Fruit fly (Drosophila melanogaster) whole organism, adult: Measurements from ENCODE around the gene CG43740.

Experiments
- CG12768 ChIP-seq: fragments of 200-800 bp; sonication (Bioruptor generic); optimal IDR thresholded peaks from 2 replicates; lab custom pipeline; 2017; ENCODE audit warnings: missing biosample characterization, missing genetic modification characterization, mild to moderate bottlenecking, moderate library complexity, missing genetic modification reagents
- CG1620 ChIP-seq: fragments of 200-800 bp; sonication (Bioruptor generic); optimal IDR thresholded peaks from 2 replicates; lab custom pipeline; 2016; ENCODE audit warnings: missing biosample characterization, missing genetic modification characterization
- CG33017 ChIP-seq: fragments of 200-800 bp; sonication (Bioruptor generic); optimal IDR thresholded peaks from 2 replicates; lab custom pipeline; 2018; ENCODE audit warnings: missing biosample characterization, mild to moderate bottlenecking, missing genetic modification characterization, moderate library complexity
- CG7045 ChIP-seq: fragments of 200-800 bp; sonication (Bioruptor generic); optimal IDR thresholded peaks from 2 replicates; lab custom pipeline; 2017; ENCODE audit warnings: missing biosample characterization, mild to moderate bottlenecking, missing genetic modification characterization
- Clk ChIP-seq: fragments of 200-800 bp; sonication (Bioruptor generic); optimal IDR thresholded peaks from 2 replicates; lab custom pipeline; 2017; ENCODE audit warnings: missing biosample characterization, missing genetic modification characterization
- Crg-1 ChIP-seq: fragments of 200-800 bp; sonication (Bioruptor generic); optimal IDR thresholded peaks from 2 replicates; lab custom pipeline; 2016; ENCODE audit warnings: missing biosample characterization, missing genetic modification characterization
- Mnt ChIP-seq: fragments of 200-800 bp; sonication (Bioruptor generic); optimal IDR thresholded peaks from 2 replicates; lab custom pipeline; 2016; ENCODE audit warnings: missing biosample characterization, mild to moderate bottlenecking, missing genetic modification characterization
- bab1 ChIP-seq: fragments of 200-800 bp; sonication (Bioruptor generic); optimal IDR thresholded peaks from 3 replicates; lab custom pipeline; 2019; ENCODE audit warnings: missing biosample characterization, mild to moderate bottlenecking, missing genetic modification characterization, moderate library complexity
- pad ChIP-seq: fragments of 200-800 bp; sonication (Bioruptor generic); optimal IDR thresholded peaks from 3 replicates; lab custom pipeline; 2017; ENCODE audit warnings: missing biosample characterization, missing genetic modification characterization, mild to moderate bottlenecking, moderate library complexity, missing genetic modification reagents
- toe ChIP-seq: fragments of 200-800 bp; sonication (Bioruptor generic); optimal IDR thresholded peaks from 2 replicates; lab custom pipeline; 2016; ENCODE audit warnings: missing biosample characterization, missing genetic modification characterization

- TF ChIP-seq CG12768 (GFP tag; lab: Kevin White, UChicago) (no peak), Clk (GFP tag; lab: Kevin White, UChicago) (no peak), CG33017 (tag; lab: Kevin White, UChicago) (no peak), bab1 (peak; percentile 39), toe (GFP tag; lab: Kevin White, UChicago) (peak; percentile 8), Crg-1 (peak; percentile 42), CG1620 (GFP tag; lab: Kevin White, UChicago) (peak; percentile 48), CG7045 (GFP tag; lab: Kevin White, UChicago) (no peak), pad (peak; percentile 4), Mnt (peak; percentile 46)
Measured at dm6 chrX:10325567-10326345, 7.7 kb upstream of the CG43740 start, which contains the start of gene alpha-Man-Ia.
